Worm (Caenorhabditis elegans): Measurements from ENCODE around the gene vamp-7.

vamp-7 gene

ce11 chrIV:2599634-2600033, 8.2 kb upstream of the vamp-7 start (continued):
- peak; percentile 69 for TF ChIP-seq lin-13 (GFP tag; optimal IDR thresholded peaks at IDR 0.05)
- TF ChIP-seq unc-62 (GFP tag; optimal IDR thresholded peaks at IDR 0.05 in 1 of 2), result peak in 1 of 2 experiments; percentile 95
- no peak for TF ChIP-seq unc-62 (tag; optimal IDR thresholded peaks at IDR 0.05)
- TF ChIP-seq lin-1 (GFP tag; IDR thresholded peaks at IDR 0.05), result 0 out of 2 replicates have a peak, but pooled peaks have one; percentile 16
- TF ChIP-seq nhr-111 (GFP tag; optimal IDR thresholded peaks at IDR 0.05), result no peak
- no peak for TF ChIP-seq T20F7.1 (GFP tag; optimal IDR thresholded peaks at IDR 0.05)
- no peak for TF ChIP-seq sdz-12 (GFP tag; optimal IDR thresholded peaks at IDR 0.05)
- peak; percentile 67 for TF ChIP-seq nhr-48 (tag; optimal IDR thresholded peaks at IDR 0.05)
- no peak for TF ChIP-seq lim-7 (GFP tag; IDR thresholded peaks at IDR 0.05)
- no peak for TF ChIP-seq skn-1 (tag; optimal IDR thresholded peaks at IDR 0.05)
- TF ChIP-seq lsy-2 (tag; optimal IDR thresholded peaks at IDR 0.05), result peak; percentile 58 to 88
- TF ChIP-seq php-3 (GFP tag; IDR thresholded peaks at IDR 0.05), result 0 out of 2 replicates have a peak, but pooled peaks have one; percentile 7
- TF ChIP-seq mxl-3 (GFP tag; optimal IDR thresholded peaks at IDR 0.05), result peak; percentile 55
- no peak for TF ChIP-seq Y75B8A.6 (GFP tag; IDR thresholded peaks at IDR 0.05)
- TF ChIP-seq spr-1 (tag; optimal IDR thresholded peaks at IDR 0.05), result no peak
- TF ChIP-seq lin-29 (GFP tag; IDR thresholded peaks at IDR 0.05), result peak; percentile 23; the same call in 1 of the 2 replicates
- no peak for TF ChIP-seq ZK337.2 (GFP tag; IDR thresholded peaks at IDR 0.05)
- no peak for TF ChIP-seq fos-1 (tag; optimal IDR thresholded peaks at IDR 0.05)
- TF ChIP-seq daf-19 (GFP tag; conservative IDR thresholded peaks at IDR 0.05), result no peak
- peak; percentile 73 for TF ChIP-seq mes-2 (tag; optimal IDR thresholded peaks at IDR 0.05; ENCODE audit: poor library complexity, severe bottlenecking)
- TF ChIP-seq nhr-6 (tag; optimal IDR thresholded peaks at IDR 0.05), result peak; percentile 48
- TF ChIP-seq pqm-1 (tag; optimal IDR thresholded peaks at IDR 0.05), result peak; percentile 35
- no peak for TF ChIP-seq ceh-62 (tag; optimal IDR thresholded peaks at IDR 0.05)
- no peak for TF ChIP-seq lin-15B (tag; optimal IDR thresholded peaks at IDR 0.05)
- TF ChIP-seq nhr-102 (tag; optimal IDR thresholded peaks at IDR 0.05), result peak; percentile 42
- TF ChIP-seq vab-7 (GFP tag; IDR thresholded peaks at IDR 0.05), result no peak
- TF ChIP-seq aly-2 (tag; optimal IDR thresholded peaks at IDR 0.05), result no peak
- TF ChIP-seq zag-1 (tag; optimal IDR thresholded peaks at IDR 0.05), result no peak
- no peak for TF ChIP-seq spr-3 (GFP tag; optimal IDR thresholded peaks at IDR 0.05)
- TF ChIP-seq Y5F2A.4 (GFP tag; optimal IDR thresholded peaks at IDR 0.05), result no peak
- peak; percentile 49 for TF ChIP-seq aha-1 (tag)
- TF ChIP-seq F49E8.2 (tag; optimal IDR thresholded peaks at IDR 0.05; ENCODE audit: borderline replicate concordance), result no peak
- TF ChIP-seq nhr-11 (tag; optimal IDR thresholded peaks at IDR 0.05), result peak; percentile 68
- peak; percentile 85 for TF ChIP-seq mep-1 (tag; optimal IDR thresholded peaks at IDR 0.05)
- peak; percentile 54 for TF ChIP-seq lin-38 (GFP tag; IDR thresholded peaks at IDR 0.05)
- no peak for TF ChIP-seq mxl-2 (GFP tag; conservative IDR thresholded peaks at IDR 0.05)
- no peak for TF ChIP-seq ceh-82 (tag; optimal IDR thresholded peaks at IDR 0.05)
- TF ChIP-seq F37D6.2 (tag; optimal IDR thresholded peaks at IDR 0.05), result peak; percentile 31
- TF ChIP-seq egl-43 (GFP tag; IDR thresholded peaks at IDR 0.05), result no peak
- TF ChIP-seq dmd-6 (GFP tag; IDR thresholded peaks at IDR 0.05), result peak; percentile 79
- TF ChIP-seq attf-4 (tag; optimal IDR thresholded peaks at IDR 0.05), result no peak
- TF ChIP-seq tag-97 (GFP tag; IDR thresholded peaks at IDR 0.05), result no peak
- TF ChIP-seq hif-1 (tag; optimal IDR thresholded peaks at IDR 0.05), result peak in 1 of 2 experiments; percentile 77
- TF ChIP-seq set-16 (GFP tag; IDR thresholded peaks at IDR 0.05), result peak; percentile 40; the same call in 1 of the 2 replicates

Data from whole organism, L4 larva.